Fruit fly (Drosophila melanogaster) whole organism, pupa: ENCODE measurements around the gene Chd1.

Experiments
- CG10348 ChIP-seq: fragments of 200-800 bp; sonication (Bioruptor generic); IDR thresholded peaks from 2 replicates; pipeline ENCODE4 v1.3.6; 2022; ENCODE audit warnings: missing biosample characterization, missing genetic modification characterization
- CG12605 ChIP-seq: fragments of 200-800 bp; sonication (Bioruptor generic); IDR thresholded peaks from 2 replicates; pipeline ENCODE4 v1.3.6; 2022; ENCODE audit warnings: missing biosample characterization, missing genetic modification characterization
- CG13204 ChIP-seq: fragments of 200-800 bp; sonication (Bioruptor generic); optimal IDR thresholded peaks from 2 replicates; lab custom pipeline; 2018; ENCODE audit warnings: missing biosample characterization, mild to moderate bottlenecking, missing genetic modification characterization, moderate library complexity
- CG14655 ChIP-seq: fragments of 200-800 bp; sonication (Bioruptor generic); optimal IDR thresholded peaks from 3 replicates; lab custom pipeline; 2017; ENCODE audit warnings: mild to moderate bottlenecking, missing biosample characterization, missing genetic modification reagents, missing genetic modification characterization
- CG15710 ChIP-seq: fragments of 200-800 bp; sonication (Bioruptor generic); optimal IDR thresholded peaks from 2 replicates; lab custom pipeline; 2018; ENCODE audit warnings: missing biosample characterization, mild to moderate bottlenecking, missing genetic modification characterization, moderate library complexity
- CG17806 ChIP-seq: fragments of 200-800 bp; sonication (Bioruptor generic); optimal IDR thresholded peaks from 2 replicates; lab custom pipeline; 2018; ENCODE audit warnings: missing biosample characterization, mild to moderate bottlenecking, missing genetic modification characterization, moderate library complexity
- CG32121 ChIP-seq: fragments of 200-800 bp; sonication (Bioruptor generic); IDR thresholded peaks from 2 replicates; pipeline ENCODE4 v1.3.6; 2022; ENCODE audit warnings: missing biosample characterization, missing genetic modification characterization
- CG34367 ChIP-seq: fragments of 200-800 bp; sonication (Bioruptor generic); optimal IDR thresholded peaks from 2 replicates; lab custom pipeline; 2018; ENCODE audit warnings: missing biosample characterization, mild to moderate bottlenecking, missing genetic modification characterization
- CG4496 ChIP-seq: fragments of 200-800 bp; sonication (Bioruptor generic); IDR thresholded peaks from 3 replicates; pipeline ENCODE4 v1.3.6; 2022; ENCODE audit warnings: missing biosample characterization, missing genetic modification characterization
- CG8159 ChIP-seq: fragments of 200-800 bp; sonication (Bioruptor generic); optimal IDR thresholded peaks from 3 replicates; lab custom pipeline; 2018; ENCODE audit warnings: missing biosample characterization, mild to moderate bottlenecking, missing genetic modification characterization, moderate library complexity
- CG8301 ChIP-seq: fragments of 200-800 bp; sonication (Bioruptor generic); optimal IDR thresholded peaks from 2 replicates; lab custom pipeline; 2018; ENCODE audit warnings: missing biosample characterization, mild to moderate bottlenecking, missing genetic modification characterization
- CG9948 ChIP-seq: fragments of 200-800 bp; sonication (Bioruptor generic); optimal IDR thresholded peaks from 2 replicates; lab custom pipeline; 2018; ENCODE audit warnings: missing biosample characterization, mild to moderate bottlenecking, missing genetic modification characterization, moderate library complexity
- D1 ChIP-seq: fragments of 200-800 bp; sonication (Bioruptor generic); optimal IDR thresholded peaks from 2 replicates; lab custom pipeline; 2018; ENCODE audit warnings: missing biosample characterization, mild to moderate bottlenecking, missing genetic modification characterization, moderate library complexity
- EcR ChIP-seq: fragments of 200-800 bp; sonication (Bioruptor generic); optimal IDR thresholded peaks from 3 replicates; lab custom pipeline; 2019; ENCODE audit warnings: missing biosample characterization, missing genetic modification characterization, mild to moderate bottlenecking, moderate library complexity, missing genetic modification reagents
- Ets98B ChIP-seq: fragments of 200-800 bp; sonication (Bioruptor generic); IDR thresholded peaks from 2 replicates; pipeline ENCODE4 v1.3.6; 2022; ENCODE audit warnings: missing biosample characterization, missing genetic modification characterization
- Pif1A ChIP-seq: fragments of 200-800 bp; sonication (Bioruptor generic); optimal IDR thresholded peaks from 3 replicates; lab custom pipeline; 2016; ENCODE audit warnings: missing biosample characterization, missing genetic modification characterization
- Pif1B ChIP-seq: fragments of 200-800 bp; sonication (Bioruptor generic); optimal IDR thresholded peaks from 3 replicates; lab custom pipeline; 2016; ENCODE audit warnings: missing biosample characterization, missing genetic modification characterization
- Snoo ChIP-seq: fragments of 200-800 bp; sonication (Bioruptor generic); optimal IDR thresholded peaks from 3 replicates; lab custom pipeline; 2017; ENCODE audit warnings: missing biosample characterization, mild to moderate bottlenecking, missing genetic modification characterization, inconsistent platforms
- fd96Ca ChIP-seq: fragments of 200-800 bp; sonication (Bioruptor generic); IDR thresholded peaks from 3 replicates; pipeline ENCODE4 v1.3.6; 2022; ENCODE audit warnings: missing biosample characterization, missing genetic modification characterization
- gl ChIP-seq: fragments of 200-800 bp; sonication (Bioruptor generic); optimal IDR thresholded peaks from 2 replicates; lab custom pipeline; 2018; ENCODE audit warnings: missing biosample characterization, mild to moderate bottlenecking, missing genetic modification characterization
- rn ChIP-seq: fragments of 200-800 bp; sonication (Bioruptor generic); IDR thresholded peaks from 2 replicates; pipeline ENCODE4 v1.3.6; 2022; ENCODE audit warnings: missing biosample characterization, missing genetic modification characterization

The Chd1 gene

dm6 chr2L:2986776-2987175 lies 747 bp downstream of the Chd1 start:
- TF ChIP-seq fd96Ca (GFP tag; lab: Robert Waterston, UW) (no peak), rn (GFP tag; lab: Robert Waterston, UW) (no peak), CG4496 (GFP tag; lab: Robert Waterston, UW) (no peak), CG8159 (tag; lab: Kevin White, UChicago) (no peak), CG13204 (no peak), gl (tag; lab: Kevin White, UChicago) (no peak), CG10348 (GFP tag; lab: Robert Waterston, UW) (no peak), Ets98B (GFP tag; lab: Robert Waterston, UW) (no peak), CG14655 (no peak), CG17806 (tag; lab: Kevin White, UChicago) (no peak), CG12605 (no peak), Snoo (no peak), CG15710 (tag; lab: Kevin White, UChicago) (no peak), CG34367 (tag; lab: Kevin White, UChicago) (no peak), CG32121 (GFP tag; lab: Robert Waterston, UW) (no peak), D1 (tag; lab: Kevin White, UChicago) (no peak), CG9948 (tag; lab: Kevin White, UChicago) (no peak), Pif1A (GFP tag; lab: Kevin White, UChicago) (no peak), CG8301 (no peak), EcR (GFP tag; lab: Kevin White, UChicago) (no peak)

dm6 chr2L:2979091-2979490 lies 8.4 kb downstream of the Chd1 start, which contains the start of gene CG9643:
CG9643 (minus strand) TSS chr2L:2979288.
- TF ChIP-seq CG10348 (GFP tag; lab: Robert Waterston, UW) (no peak), Pif1B (GFP tag; lab: Kevin White, UChicago) (no peak), CG34367 (tag; lab: Kevin White, UChicago) (no peak), EcR (GFP tag; lab: Kevin White, UChicago) (no peak), CG12605 (no peak)

dm6 chr2L:2976829-2977228 lies 10.7 kb downstream of the Chd1 start, which contains the start of the genes CG9641 and CG3165:
CG9641 (minus strand) TSS chr2L:2976862.
CG3165 (plus strand) TSS chr2L:2977122.
- TF ChIP-seq D1 (tag; lab: Kevin White, UChicago) (no peak), CG12605 (peak; percentile 44; the same call in 1 of the 2 replicates), CG17806 (tag; lab: Kevin White, UChicago) (peak; percentile 74), Pif1A (GFP tag; lab: Kevin White, UChicago) (no peak), CG13204 (no peak), gl (tag; lab: Kevin White, UChicago) (peak; percentile 53), CG14655 (no peak), CG9948 (tag; lab: Kevin White, UChicago) (peak; percentile 71), CG4496 (GFP tag; lab: Robert Waterston, UW) (peak; percentile 86), EcR (GFP tag; lab: Kevin White, UChicago) (no peak), CG10348 (GFP tag; lab: Robert Waterston, UW) (no peak), fd96Ca (GFP tag; lab: Robert Waterston, UW) (peak; percentile 91), Pif1B (GFP tag; lab: Kevin White, UChicago) (no peak), CG15710 (tag; lab: Kevin White, UChicago) (peak; percentile 78), Snoo (peak; percentile 79), CG32121 (GFP tag; lab: Robert Waterston, UW) (peak; percentile 81), Ets98B (GFP tag; lab: Robert Waterston, UW) (peak; percentile 71), rn (GFP tag; lab: Robert Waterston, UW) (peak; percentile 74; the same call in 1 of the 2 replicates), CG8301 (no peak), CG34367 (tag; lab: Kevin White, UChicago) (peak; percentile 77), CG8159 (tag; lab: Kevin White, UChicago) (peak; percentile 82)

- TF ChIP-seq Pif1A (GFP tag; lab: Kevin White, UChicago), result no peak
- TF ChIP-seq CG34367 (tag; lab: Kevin White, UChicago), result peak; percentile 80
- TF ChIP-seq rn (GFP tag; lab: Robert Waterston, UW), result peak; percentile 60; the same call in 1 of the 2 replicates
- peak; percentile 82 for TF ChIP-seq CG4496 (GFP tag; lab: Robert Waterston, UW)
- TF ChIP-seq gl (tag; lab: Kevin White, UChicago), result peak; percentile 33
- peak; percentile 80; the same call in 1 of the 2 replicates for TF ChIP-seq CG32121 (GFP tag; lab: Robert Waterston, UW)
- peak; percentile 86 for TF ChIP-seq CG8301
- peak; percentile 94 for TF ChIP-seq CG14655
- TF ChIP-seq Pif1B (GFP tag; lab: Kevin White, UChicago), result no peak
- TF ChIP-seq Ets98B (GFP tag; lab: Robert Waterston, UW), result peak; percentile 67
- peak; percentile 87 for TF ChIP-seq CG15710 (tag; lab: Kevin White, UChicago)
- peak; percentile 90 for TF ChIP-seq Snoo
- no peak for TF ChIP-seq CG13204
- 0 out of 2 replicates have a peak, but pooled peaks have one; percentile 53 for TF ChIP-seq CG12605
- peak; percentile 92 for TF ChIP-seq CG8159 (tag; lab: Kevin White, UChicago)
- TF ChIP-seq EcR (GFP tag; lab: Kevin White, UChicago), result no peak
- peak; percentile 59; the same call in 1 of the 2 replicates for TF ChIP-seq CG10348 (GFP tag; lab: Robert Waterston, UW)
- TF ChIP-seq fd96Ca (GFP tag; lab: Robert Waterston, UW), result peak; percentile 69; the same call in 2 of the 3 replicates
- TF ChIP-seq CG9948 (tag; lab: Kevin White, UChicago), result peak; percentile 89
- peak; percentile 80 for TF ChIP-seq CG17806 (tag; lab: Kevin White, UChicago)
- TF ChIP-seq D1 (tag; lab: Kevin White, UChicago), result no peak
- TF ChIP-seq, all 21 proteins: peak for 16
These were observed 15.0 kb downstream of the Chd1 start, which contains the start of the genes Rrp1 and gammaTub23C for dm6 chr2L:2972439-2972936. Rrp1 (minus strand) TSS chr2L:2972508. gammaTub23C (plus strand) TSS chr2L:2972891.

dm6 chr2L:2969438-2969837 lies 18.1 kb downstream of the Chd1 start, which contains the start of gene Ts:
Ts (minus strand) TSS chr2L:2969638.
- TF ChIP-seq CG15710 (tag; lab: Kevin White, UChicago), result no peak
- no peak for TF ChIP-seq CG13204
- TF ChIP-seq D1 (tag; lab: Kevin White, UChicago), result no peak
- no peak for TF ChIP-seq Pif1B (GFP tag; lab: Kevin White, UChicago)
- no peak for TF ChIP-seq CG4496 (GFP tag; lab: Robert Waterston, UW)
- TF ChIP-seq Snoo, result no peak
- TF ChIP-seq Pif1A (GFP tag; lab: Kevin White, UChicago), result no peak
- TF ChIP-seq Ets98B (GFP tag; lab: Robert Waterston, UW), result no peak
- TF ChIP-seq CG9948 (tag; lab: Kevin White, UChicago), result no peak
- no peak for TF ChIP-seq fd96Ca (GFP tag; lab: Robert Waterston, UW)
- no peak for TF ChIP-seq gl (tag; lab: Kevin White, UChicago)
- no peak for TF ChIP-seq CG8301
- no peak for TF ChIP-seq CG12605
- no peak for TF ChIP-seq EcR (GFP tag; lab: Kevin White, UChicago)
- TF ChIP-seq CG32121 (GFP tag; lab: Robert Waterston, UW), result no peak
- TF ChIP-seq, all 21 proteins: peak for 0
